Worm (Caenorhabditis elegans): Measurements from ENCODE around the gene C50D2.6.

ce11 chrII:116916-117315, 32.7 kb downstream of the C50D2.6 start, which contains the start of gene srt-54:
- no peak for TF ChIP-seq dao-5 (tag; optimal IDR thresholded peaks at IDR 0.05)
- TF ChIP-seq him-1 (tag; optimal IDR thresholded peaks at IDR 0.05), result no peak
- TF ChIP-seq W03F9.2 (tag; optimal IDR thresholded peaks at IDR 0.05), result no peak
